Worm (Caenorhabditis elegans): ENCODE measurements around the gene tsg-101.

Gene tsg-101

DNA sequence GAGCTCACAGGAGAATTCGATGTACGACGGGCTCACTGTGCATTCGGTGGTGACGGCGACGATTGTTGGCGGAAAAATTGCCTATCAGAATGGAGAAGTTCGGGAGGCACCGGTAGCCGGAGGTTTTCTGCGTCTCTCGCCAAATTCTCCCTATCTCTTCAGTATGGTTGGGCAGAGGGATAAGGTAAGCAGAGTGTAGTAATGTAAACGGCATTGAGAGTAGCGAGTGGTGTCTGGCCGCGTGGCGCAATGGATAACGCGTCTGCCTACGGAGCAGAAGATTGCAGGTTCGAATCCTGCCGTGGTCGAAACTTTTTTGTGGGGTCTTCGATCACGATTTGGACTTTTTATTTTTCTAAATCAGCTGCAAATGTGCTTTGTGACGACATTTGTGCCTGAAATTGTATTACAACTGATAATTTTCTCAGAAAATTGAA lies 10.2 kb upstream of the tsg-101 start (continued):
- 0 out of 2 replicates have a peak, but pooled peaks have one; percentile 27 for TF ChIP-seq B0019.2 (GFP tag; conservative IDR thresholded peaks at IDR 0.05)

DNA sequence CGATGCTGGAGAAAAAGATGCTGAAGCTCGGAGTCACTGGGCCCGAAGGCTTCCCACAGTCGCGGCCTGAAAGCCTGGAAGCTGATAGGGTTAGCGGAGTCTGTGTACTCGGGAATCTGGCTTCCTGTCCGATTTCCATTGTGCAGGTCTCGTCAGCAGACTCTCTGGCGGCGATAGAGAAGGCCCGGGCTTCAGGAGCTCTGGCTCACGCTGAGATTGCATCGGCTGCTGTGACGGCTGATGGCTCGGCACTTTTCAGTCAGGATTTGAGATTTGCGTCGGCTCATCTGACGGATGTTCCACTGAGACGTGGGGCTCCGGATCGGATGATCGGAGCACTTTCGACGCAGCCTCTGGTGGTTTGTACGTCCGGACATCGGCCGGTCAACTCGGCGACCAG lies 9.1 kb upstream of the tsg-101 start:
- TF ChIP-seq egrh-3 (GFP tag; IDR thresholded peaks at IDR 0.05) (peak; percentile 68; the same call in 1 of the 2 replicates), ztf-6 (GFP tag; IDR thresholded peaks at IDR 0.05) (no peak), die-1 (tag; optimal IDR thresholded peaks at IDR 0.05) (no peak), zfh-2 (GFP tag; conservative IDR thresholded peaks at IDR 0.05) (peak; percentile 58)

DNA sequence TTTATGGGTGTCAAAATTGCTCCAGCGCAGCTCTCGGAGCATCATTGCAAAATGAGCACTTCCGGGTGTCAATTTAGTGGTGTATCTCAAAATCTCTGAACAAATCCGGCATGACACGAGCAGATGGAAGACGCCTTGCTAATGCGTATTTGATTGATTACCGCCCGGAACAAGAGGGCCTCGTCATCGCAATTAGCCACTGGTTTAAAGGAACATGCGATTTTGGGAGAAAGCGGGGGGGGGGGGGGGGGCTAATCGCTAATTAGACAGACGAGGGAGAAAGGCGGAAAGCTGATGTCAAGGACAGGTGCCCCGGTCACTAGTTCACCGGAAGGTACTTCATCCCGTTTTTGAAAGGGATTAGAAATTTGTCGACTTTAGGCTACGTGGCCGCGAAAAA lies 7.3 kb upstream of the tsg-101 start:
- no peak for TF ChIP-seq unc-62 (GFP tag; optimal IDR thresholded peaks at IDR 0.05)
- TF ChIP-seq ekl-4 (GFP tag; IDR thresholded peaks at IDR 0.05): 0 out of 2 replicates have a peak, but pooled peaks have one; percentile 23
- peak; percentile 47; the same call in 1 of the 2 replicates for TF ChIP-seq zfh-2 (GFP tag; conservative IDR thresholded peaks at IDR 0.05)

DNA sequence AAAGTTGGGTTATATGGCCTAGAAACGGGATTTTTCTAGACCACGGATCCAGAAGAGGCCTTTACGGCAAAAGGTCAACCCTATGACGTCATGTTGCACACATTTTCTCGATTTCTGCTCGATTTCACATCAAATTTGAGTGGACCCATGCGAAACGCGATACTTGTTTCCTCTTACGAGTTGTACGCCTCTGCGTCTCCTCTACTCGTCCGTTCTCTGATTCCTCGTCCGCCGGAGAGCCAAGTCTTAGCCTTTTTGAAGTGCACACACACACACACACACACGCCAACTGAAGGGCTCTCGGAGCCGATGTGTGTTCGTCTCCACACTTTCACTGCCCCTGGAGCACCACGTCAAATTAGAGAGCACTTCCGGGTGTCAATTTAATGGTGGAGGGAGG lies 6.6 kb upstream of the tsg-101 start:
- TF ChIP-seq nfyb-1 (GFP tag; IDR thresholded peaks at IDR 0.05) (0 out of 2 replicates have a peak, but pooled peaks have one; percentile 16), hmg-1.2 (GFP tag; IDR thresholded peaks at IDR 0.05) (peak; percentile 14; the same call in 1 of the 2 replicates), ceh-58 (GFP tag; IDR thresholded peaks at IDR 0.05) (no peak), K12H6.12 (tag; optimal IDR thresholded peaks at IDR 0.05) (no peak), madf-8 (GFP tag; conservative IDR thresholded peaks at IDR 0.05) (no peak), zfh-2 (GFP tag; conservative IDR thresholded peaks at IDR 0.05) (peak; percentile 30; the same call in 1 of the 2 replicates), ceh-27 (GFP tag; optimal IDR thresholded peaks at IDR 0.05) (peak; percentile 46), Y95B8A.8 (GFP tag; IDR thresholded peaks at IDR 0.05) (no peak)

DNA sequence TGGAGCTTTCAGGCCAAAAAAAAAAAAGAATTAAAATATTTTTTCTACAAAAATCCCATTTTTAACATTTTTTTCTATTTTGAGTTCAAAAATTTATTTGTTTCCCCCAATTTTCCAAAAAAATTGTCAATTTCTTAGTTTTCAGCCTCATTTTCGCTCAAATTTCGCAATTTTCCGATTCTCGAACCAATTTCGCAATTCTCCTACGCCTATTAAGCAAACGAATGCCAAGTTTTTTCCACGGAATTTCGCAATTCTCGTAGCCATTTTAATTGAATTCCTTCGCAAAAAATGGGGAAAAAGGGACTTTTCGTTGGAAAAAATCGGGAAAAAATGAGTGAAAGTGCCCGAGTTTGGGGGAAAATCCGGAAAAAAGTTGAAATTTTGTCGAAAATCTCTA lies 6.0 kb upstream of the tsg-101 start:
- TF ChIP-seq somi-1 (GFP tag; optimal IDR thresholded peaks at IDR 0.05): no peak
- peak; percentile 93 for TF ChIP-seq cebp-1 (GFP tag; IDR thresholded peaks at IDR 0.05)
- TF ChIP-seq cebp-1 (tag; optimal IDR thresholded peaks at IDR 0.05): peak; percentile 100

DNA sequence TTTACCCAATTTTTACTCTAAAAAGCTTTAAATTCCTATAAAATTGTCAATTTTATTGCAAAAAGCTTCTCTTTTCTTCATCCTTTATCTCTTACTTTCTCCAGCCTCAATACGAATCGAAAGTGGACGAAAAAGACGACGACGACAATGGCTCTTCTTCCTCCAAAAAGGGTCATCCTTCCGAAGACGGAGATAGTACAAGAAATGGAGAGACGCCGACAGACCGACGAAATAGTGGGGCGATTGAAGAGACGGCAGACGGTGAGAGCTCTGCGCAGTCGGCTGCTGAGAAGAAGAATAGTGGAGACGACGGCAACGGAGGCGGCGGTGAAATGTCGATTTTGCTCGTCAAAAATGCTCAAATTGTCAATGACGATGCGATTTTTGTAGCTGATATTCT lies 5.0 kb upstream of the tsg-101 start:
- TF ChIP-seq zfh-2 (GFP tag; conservative IDR thresholded peaks at IDR 0.05) (peak; percentile 63), cebp-1 (GFP tag; IDR thresholded peaks at IDR 0.05) (no peak), cebp-1 (tag; optimal IDR thresholded peaks at IDR 0.05) (peak; percentile 47), C06A6.2 (GFP tag; conservative IDR thresholded peaks at IDR 0.05) (0 out of 2 replicates have a peak, but pooled peaks have one; percentile 26), let-607 (tag; optimal IDR thresholded peaks at IDR 0.05) (no peak), attf-3 (GFP tag; conservative IDR thresholded peaks at IDR 0.05) (no peak), gei-17 (GFP tag; optimal IDR thresholded peaks at IDR 0.05) (no peak), snpc-4 (GFP tag; optimal IDR thresholded peaks at IDR 0.05) (peak; percentile 68), snpc-4 (tag; optimal IDR thresholded peaks at IDR 0.05) (peak; percentile 70 to 85 (median 84)), B0035.1 (tag; optimal IDR thresholded peaks at IDR 0.05) (no peak), F55B11.4 (tag; optimal IDR thresholded peaks at IDR 0.05; ENCODE audit: borderline replicate concordance, insufficient read depth) (no peak), F10E7.11 (tag; optimal IDR thresholded peaks at IDR 0.05) (no peak), akir-1 (GFP tag; optimal IDR thresholded peaks at IDR 0.05) (no peak), unc-62 (GFP tag; optimal IDR thresholded peaks at IDR 0.05) (no peak), F37B4.10 (GFP tag; IDR thresholded peaks at IDR 0.05) (no peak), lin-26 (GFP tag; IDR thresholded peaks at IDR 0.05) (no peak), mcd-1 (GFP tag; IDR thresholded peaks at IDR 0.05) (no peak), F33H1.4 (GFP tag; IDR thresholded peaks at IDR 0.05) (no peak), rec-8 (tag; optimal IDR thresholded peaks at IDR 0.05) (no peak), egl-44 (GFP tag; IDR thresholded peaks at IDR 0.05) (no peak), ceh-40 (GFP tag; IDR thresholded peaks at IDR 0.05) (no peak), aptf-2 (GFP tag; conservative IDR thresholded peaks at IDR 0.05) (no peak), ztf-22 (GFP tag; optimal IDR thresholded peaks at IDR 0.05) (no peak), F57C9.4 (tag; optimal IDR thresholded peaks at IDR 0.05) (no peak), nhr-120 (GFP tag; IDR thresholded peaks at IDR 0.05) (no peak), sdz-38 (tag; optimal IDR thresholded peaks at IDR 0.05) (no peak)
